Worm (Caenorhabditis elegans): Measurements from ENCODE around the gene cox-18.

cox-18 gene

ce11 chrIV:1121511-1121910 lies 24.3 kb downstream of the cox-18 start:
- TF ChIP-seq egl-43 (GFP tag; IDR thresholded peaks at IDR 0.05) (0 out of 2 replicates have a peak, but pooled peaks have one; percentile 37), lin-38 (GFP tag; IDR thresholded peaks at IDR 0.05) (no peak), mxl-3 (GFP tag; optimal IDR thresholded peaks at IDR 0.05) (no peak), set-16 (GFP tag; IDR thresholded peaks at IDR 0.05) (peak; percentile 91)

ce11 chrIV:1123357-1123756 lies 26.1 kb downstream of the cox-18 start:
- TF ChIP-seq set-16 (GFP tag; IDR thresholded peaks at IDR 0.05) (peak; percentile 37; the same call in 1 of the 2 replicates), zag-1 (tag; optimal IDR thresholded peaks at IDR 0.05) (no peak)

- TF ChIP-seq ZK546.5 (tag; optimal IDR thresholded peaks at IDR 0.05) = no peak
- TF ChIP-seq snpc-4 (tag; optimal IDR thresholded peaks at IDR 0.05) = no peak
- TF ChIP-seq tra-1 (GFP tag; IDR thresholded peaks at IDR 0.05) = no peak
- no peak for TF ChIP-seq zag-1 (tag; optimal IDR thresholded peaks at IDR 0.05)
- TF ChIP-seq F10B5.3 (tag; optimal IDR thresholded peaks at IDR 0.05) = no peak
- no peak for TF ChIP-seq daf-8 (GFP tag; IDR thresholded peaks at IDR 0.05)
- TF ChIP-seq egl-27 (tag; optimal IDR thresholded peaks at IDR 0.05) = no peak
- no peak for TF ChIP-seq dmd-8 (GFP tag; IDR thresholded peaks at IDR 0.05)
- TF ChIP-seq hlh-30 (tag; optimal IDR thresholded peaks at IDR 0.05; ENCODE audit: insufficient read depth) = no peak
- TF ChIP-seq ceh-82 (tag; optimal IDR thresholded peaks at IDR 0.05) = no peak
- no peak for TF ChIP-seq madf-9 (GFP tag; conservative IDR thresholded peaks at IDR 0.05)
- TF ChIP-seq T20F7.1 (GFP tag; optimal IDR thresholded peaks at IDR 0.05) = no peak
Observed at ce11 chrIV:1124741-1125140, 27.5 kb downstream of the cox-18 start, which contains the start of gene perm-4. Gene perm-4 (minus strand): TSS chrIV:1125107.

ce11 chrIV:1126490-1126889 lies 29.2 kb downstream of the cox-18 start, which contains the start of gene perm-2:
Gene perm-2 (plus strand): TSS chrIV:1126790.
- TF ChIP-seq nhr-10 (tag; optimal IDR thresholded peaks at IDR 0.05) = no peak
- TF ChIP-seq egl-43 (GFP tag; IDR thresholded peaks at IDR 0.05) = no peak
- TF ChIP-seq spr-1 (tag; optimal IDR thresholded peaks at IDR 0.05) = no peak
- no peak for TF ChIP-seq egl-27 (tag; optimal IDR thresholded peaks at IDR 0.05)
- TF ChIP-seq jun-1 (tag; optimal IDR thresholded peaks at IDR 0.05) = no peak
- no peak for TF ChIP-seq nhr-41 (GFP tag; IDR thresholded peaks at IDR 0.05)
- TF ChIP-seq gei-8 (GFP tag; optimal IDR thresholded peaks at IDR 0.05) = no peak
- no peak for TF ChIP-seq T20F7.1 (GFP tag; optimal IDR thresholded peaks at IDR 0.05)
- no peak for TF ChIP-seq lsy-2 (tag; optimal IDR thresholded peaks at IDR 0.05)
- no peak for TF ChIP-seq ZK546.5 (tag; optimal IDR thresholded peaks at IDR 0.05)
- TF ChIP-seq saeg-2 (GFP tag; IDR thresholded peaks at IDR 0.05) = no peak
- TF ChIP-seq T26A8.4 (GFP tag; IDR thresholded peaks at IDR 0.05) = no peak
- TF ChIP-seq ceh-32 (tag; optimal IDR thresholded peaks at IDR 0.05; ENCODE audit: poor library complexity) = no peak
- no peak for TF ChIP-seq dmd-6 (GFP tag; IDR thresholded peaks at IDR 0.05)
- TF ChIP-seq unc-130 (GFP tag; optimal IDR thresholded peaks at IDR 0.05) = no peak

ce11 chrIV:1127852-1128251 lies 30.6 kb downstream of the cox-18 start:
- no peak for TF ChIP-seq F49E8.2 (tag; optimal IDR thresholded peaks at IDR 0.05; ENCODE audit: borderline replicate concordance)
- no peak for TF ChIP-seq unc-39 (tag; optimal IDR thresholded peaks at IDR 0.05)
- TF ChIP-seq F26F4.8 (GFP tag; conservative IDR thresholded peaks at IDR 0.05) = no peak
- no peak for TF ChIP-seq Y105C5A.15 (GFP tag; IDR thresholded peaks at IDR 0.05)
- no peak for TF ChIP-seq zfp-3 (GFP tag; conservative IDR thresholded peaks at IDR 0.05)
- TF ChIP-seq ceh-82 (tag; optimal IDR thresholded peaks at IDR 0.05) = no peak
- no peak for TF ChIP-seq ceh-20 (GFP tag; IDR thresholded peaks at IDR 0.05)
- TF ChIP-seq nhr-48 (tag; optimal IDR thresholded peaks at IDR 0.05) = no peak
- no peak for TF ChIP-seq nhr-28 (tag; optimal IDR thresholded peaks at IDR 0.05)
- TF ChIP-seq madf-9 (GFP tag; conservative IDR thresholded peaks at IDR 0.05) = no peak
- TF ChIP-seq nhr-102 (tag; optimal IDR thresholded peaks at IDR 0.05) = no peak
- 0 out of 2 replicates have a peak, but pooled peaks have one; percentile 9 for TF ChIP-seq php-3 (GFP tag; IDR thresholded peaks at IDR 0.05)
- peak; percentile 56; the same call in 1 of the 2 replicates for TF ChIP-seq set-16 (GFP tag; IDR thresholded peaks at IDR 0.05)
- TF ChIP-seq T20F7.1 (GFP tag; optimal IDR thresholded peaks at IDR 0.05) = no peak
- no peak for TF ChIP-seq Y75B8A.6 (GFP tag; IDR thresholded peaks at IDR 0.05)
- TF ChIP-seq daf-8 (GFP tag; IDR thresholded peaks at IDR 0.05) = no peak
- 0 out of 2 replicates have a peak, but pooled peaks have one; percentile 12 for TF ChIP-seq F44E2.7 (GFP tag; IDR thresholded peaks at IDR 0.05)
- TF ChIP-seq lim-7 (GFP tag; IDR thresholded peaks at IDR 0.05) = 0 out of 2 replicates have a peak, but pooled peaks have one; percentile 25
- TF ChIP-seq unc-62 (GFP tag; optimal IDR thresholded peaks at IDR 0.05 in 1 of 2) = peak in 1 of 2 experiments; percentile 4
- TF ChIP-seq unc-62 (tag; optimal IDR thresholded peaks at IDR 0.05) = no peak
